Worm (Caenorhabditis elegans) whole organism, L1 larva: Measurements from ENCODE around the gene madf-11.

Source experiments
- C34B4.2 ChIP-seq: sonication (generic microtip); optimal IDR thresholded peaks from 2 replicates; lab custom pipeline; 2017; ENCODE audit warnings: mild to moderate bottlenecking, missing genetic modification characterization, missing compliant biosample characterization
- F16B12.6 ChIP-seq: fragments of 150-350 bp; optimal IDR thresholded peaks from 2 replicates; lab custom pipeline; 2014; ENCODE audit warnings: missing biosample characterization, missing genetic modification characterization
- alr-1 ChIP-seq: fragments of 200-800 bp; sonication (Bioruptor generic); optimal IDR thresholded peaks from 2 replicates; lab custom pipeline; 2018; ENCODE audit warnings: borderline replicate concordance, mild to moderate bottlenecking, missing genetic modification characterization, missing compliant biosample characterization
- aly-2 ChIP-seq: fragments of 150-350 bp; optimal IDR thresholded peaks from 2 replicates; lab custom pipeline; 2014; ENCODE audit warnings: missing biosample characterization, missing genetic modification characterization
- ama-1 ChIP-seq: fragments of 150-350 bp; optimal IDR thresholded peaks from 2 replicates; lab custom pipeline; 2014
- blmp-1 ChIP-seq: fragments of 150-350 bp; optimal IDR thresholded peaks from 2 replicates; lab custom pipeline; 2014; ENCODE audit warnings: missing biosample characterization, missing genetic modification characterization
- ces-1 ChIP-seq: fragments of 150-350 bp; optimal IDR thresholded peaks from 2 replicates; lab custom pipeline; 2014; ENCODE audit warnings: missing biosample characterization, missing genetic modification reagents, missing genetic modification characterization
- dpl-1 ChIP-seq, 3 experiments: fragments of 150-350 bp in 2 of 3; sonication (generic microtip) in 1 of 3; optimal IDR thresholded peaks; 2 replicates each; lab custom pipeline; 2014 to 2017; ENCODE audit warnings: missing biosample characterization in 3 of 3, missing genetic modification characterization in 3 of 3, missing genetic modification reagents in 3 of 3
- dsc-1 ChIP-seq: sonication (generic microtip); optimal IDR thresholded peaks from 2 replicates; lab custom pipeline; 2016; ENCODE audit warnings: mild to moderate bottlenecking, missing genetic modification characterization, missing compliant biosample characterization
- efl-1 ChIP-seq, 4 experiments: fragments of 150-350 bp; optimal IDR thresholded peaks in 3 of 4; peaks in 1 of 4; 1 replicate in 1 of 4; 2 replicates in 3 of 4; lab custom pipeline; 2014; ENCODE audit warnings: missing biosample characterization in 2 of 4, missing genetic modification characterization in 2 of 4, missing genetic modification reagents in 2 of 4
- ets-5 ChIP-seq: fragments of 200-800 bp; sonication (Bioruptor generic); IDR thresholded peaks from 2 replicates; pipeline ENCODE4 v1.3.6; 2022; ENCODE audit warnings: missing genetic modification characterization, missing compliant biosample characterization
- fkh-4 ChIP-seq: sonication (generic microtip); optimal IDR thresholded peaks from 2 replicates; lab custom pipeline; 2016; ENCODE audit warnings: missing compliant biosample characterization, missing genetic modification characterization, borderline replicate concordance
- fkh-8 ChIP-seq: sonication (generic microtip); optimal IDR thresholded peaks from 2 replicates; lab custom pipeline; 2016; ENCODE audit warnings: mild to moderate bottlenecking, missing genetic modification characterization, missing compliant biosample characterization
- grh-1 ChIP-seq: fragments of 200-800 bp; sonication (Bioruptor generic); IDR thresholded peaks from 2 replicates; pipeline ENCODE4 v1.3.6; 2022; ENCODE audit warnings: missing genetic modification reagents, missing genetic modification characterization, missing compliant biosample characterization
- hlh-17 ChIP-seq: fragments of 200-800 bp; sonication (Bioruptor generic); optimal IDR thresholded peaks from 2 replicates; lab custom pipeline; 2018; ENCODE audit warnings: missing genetic modification characterization, mild to moderate bottlenecking, missing compliant biosample characterization, moderate library complexity, borderline replicate concordance
- hpl-2 ChIP-seq: fragments of 150-350 bp; optimal IDR thresholded peaks from 2 replicates; lab custom pipeline; 2014; ENCODE audit warnings: missing biosample characterization, missing genetic modification reagents, missing genetic modification characterization
- irx-1 ChIP-seq: sonication (generic microtip); optimal IDR thresholded peaks from 2 replicates; lab custom pipeline; 2016; ENCODE audit warnings: missing genetic modification characterization, missing compliant biosample characterization
- isw-1 ChIP-seq: fragments of 200-800 bp; sonication (Bioruptor generic); IDR thresholded peaks from 2 replicates; pipeline ENCODE4 v1.3.6; 2022; ENCODE audit warnings: missing genetic modification characterization, missing compliant biosample characterization
- lin-13 ChIP-seq: fragments of 150-350 bp; optimal IDR thresholded peaks from 2 replicates; lab custom pipeline; 2014; ENCODE audit warnings: missing biosample characterization, missing genetic modification reagents, missing genetic modification characterization
- lin-14 ChIP-seq: fragments of 200-800 bp; sonication (Bioruptor generic); optimal IDR thresholded peaks from 2 replicates; lab custom pipeline; 2018; ENCODE audit warnings: mild to moderate bottlenecking, missing genetic modification characterization, moderate library complexity, missing compliant biosample characterization
- lin-39 ChIP-seq: fragments of 150-350 bp; optimal IDR thresholded peaks from 2 replicates; lab custom pipeline; 2014; ENCODE audit warnings: missing biosample characterization, missing genetic modification reagents, missing genetic modification characterization
- lir-3 ChIP-seq: sonication (generic microtip); optimal IDR thresholded peaks from 2 replicates; lab custom pipeline; 2016; ENCODE audit warnings: mild to moderate bottlenecking, missing genetic modification characterization, moderate library complexity, missing compliant biosample characterization; ENCODE audit not compliant: poor library complexity
- mdl-1 ChIP-seq, 2 experiments: fragments of 150-350 bp; optimal IDR thresholded peaks; 2 replicates each; lab custom pipeline; 2014 to 2017; ENCODE audit warnings: missing biosample characterization in 2 of 2, missing genetic modification characterization in 2 of 2, inconsistent platforms in 1 of 2
- mep-1 ChIP-seq: fragments of 150-350 bp; optimal IDR thresholded peaks from 2 replicates; lab custom pipeline; 2014; ENCODE audit warnings: missing biosample characterization, missing genetic modification characterization
- nhr-11 ChIP-seq: fragments of 150-350 bp; optimal IDR thresholded peaks from 2 replicates; lab custom pipeline; 2014; ENCODE audit warnings: missing biosample characterization, missing genetic modification characterization
- nhr-19 ChIP-seq: fragments of 200-800 bp; sonication (Bioruptor generic); conservative IDR thresholded peaks from 2 replicates; pipeline ENCODE4 v1.3.6; 2022; ENCODE audit warnings: missing genetic modification characterization, missing compliant biosample characterization
- nhr-28 ChIP-seq: fragments of 150-350 bp; optimal IDR thresholded peaks from 2 replicates; lab custom pipeline; 2014; ENCODE audit warnings: missing biosample characterization, missing genetic modification characterization
- nhr-47 ChIP-seq: sonication (generic microtip); optimal IDR thresholded peaks from 2 replicates; lab custom pipeline; 2016; ENCODE audit warnings: mild to moderate bottlenecking, missing genetic modification characterization, moderate library complexity, missing compliant biosample characterization
- nhr-77 ChIP-seq: fragments of 150-350 bp; optimal IDR thresholded peaks from 2 replicates; lab custom pipeline; 2014; ENCODE audit warnings: missing biosample characterization, missing genetic modification characterization
- nhr-85 ChIP-seq: sonication (generic microtip); peaks from one replicate; lab custom pipeline; 2016; ENCODE audit warnings: missing genetic modification characterization, inconsistent platforms, missing compliant biosample characterization
- nhr-90 ChIP-seq: sonication (generic microtip); optimal IDR thresholded peaks from 2 replicates; lab custom pipeline; 2016; ENCODE audit warnings: mild to moderate bottlenecking, missing genetic modification characterization, missing compliant biosample characterization; ENCODE audit not compliant: poor library complexity
- pag-3 ChIP-seq: sonication (generic microtip); optimal IDR thresholded peaks from 2 replicates; lab custom pipeline; 2017; ENCODE audit warnings: missing genetic modification characterization, mild to moderate bottlenecking, missing compliant biosample characterization, antibody characterized with exemption, borderline replicate concordance; ENCODE audit not compliant: insufficient read depth
- pax-3 ChIP-seq: fragments of 200-800 bp; sonication (Bioruptor generic); optimal IDR thresholded peaks from 2 replicates; lab custom pipeline; 2018; ENCODE audit warnings: mild to moderate bottlenecking, missing genetic modification characterization, moderate library complexity, missing compliant biosample characterization
- rnt-1 ChIP-seq: sonication (generic microtip); optimal IDR thresholded peaks from 2 replicates; lab custom pipeline; 2016; ENCODE audit warnings: mild to moderate bottlenecking, missing genetic modification characterization, moderate library complexity, missing compliant biosample characterization
- skn-1 ChIP-seq: fragments of 150-350 bp; optimal IDR thresholded peaks from 2 replicates; lab custom pipeline; 2014; ENCODE audit warnings: missing biosample characterization, missing genetic modification characterization
- sox-4 ChIP-seq: sonication (generic microtip); optimal IDR thresholded peaks from 2 replicates; lab custom pipeline; 2016; ENCODE audit warnings: missing genetic modification characterization, missing compliant biosample characterization
- swsn-7 ChIP-seq: sonication (generic microtip); optimal IDR thresholded peaks from 2 replicates; lab custom pipeline; 2016; ENCODE audit warnings: missing genetic modification characterization, missing compliant biosample characterization
- tbx-2 ChIP-seq: sonication (generic microtip); optimal IDR thresholded peaks from 2 replicates; lab custom pipeline; 2016; ENCODE audit warnings: missing genetic modification characterization, missing compliant biosample characterization
- unc-86 ChIP-seq: sonication (generic microtip); optimal IDR thresholded peaks from 2 replicates; lab custom pipeline; 2016; ENCODE audit warnings: missing genetic modification characterization, missing compliant biosample characterization
- vab-15 ChIP-seq: sonication (generic microtip); optimal IDR thresholded peaks from 2 replicates; lab custom pipeline; 2017; ENCODE audit warnings: missing genotype, mild to moderate bottlenecking, missing genetic modification characterization, missing compliant biosample characterization
- xbp-1 ChIP-seq: sonication (generic microtip); optimal IDR thresholded peaks from 2 replicates; lab custom pipeline; 2016; ENCODE audit warnings: missing genetic modification characterization, missing compliant biosample characterization

Gene madf-11

DNA sequence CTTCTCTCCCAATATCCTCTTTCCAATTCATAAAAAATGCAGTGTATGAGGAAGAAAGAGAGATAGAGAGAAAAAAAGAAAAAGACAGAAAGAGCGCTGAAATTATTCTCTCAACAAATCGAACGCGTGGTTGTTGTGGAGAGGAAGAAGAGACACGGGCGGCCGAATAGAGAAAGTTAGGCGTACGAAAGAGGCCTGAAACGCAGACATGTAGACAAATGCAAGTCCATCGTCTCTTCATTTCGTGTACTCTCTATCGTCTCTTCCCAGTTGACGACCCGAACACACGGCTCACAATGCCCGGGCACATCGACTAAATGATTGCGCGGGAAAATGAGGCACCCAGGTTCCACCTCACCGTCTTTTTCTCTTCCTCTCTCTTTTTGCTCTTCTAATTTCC, 17.9 kb upstream of the madf-11 start (continued):
- TF ChIP-seq alr-1 (tag; lab: Kevin White, UChicago) (no peak), dpl-1 (GFP tag; optimal IDR thresholded peaks at IDR 0.05; lab: Kevin White, UChicago) (peak; percentile 2 to 26 (median 12)), mep-1 (tag; lab: Kevin White, UChicago) (peak; percentile 24), skn-1 (peak; percentile 64)

DNA sequence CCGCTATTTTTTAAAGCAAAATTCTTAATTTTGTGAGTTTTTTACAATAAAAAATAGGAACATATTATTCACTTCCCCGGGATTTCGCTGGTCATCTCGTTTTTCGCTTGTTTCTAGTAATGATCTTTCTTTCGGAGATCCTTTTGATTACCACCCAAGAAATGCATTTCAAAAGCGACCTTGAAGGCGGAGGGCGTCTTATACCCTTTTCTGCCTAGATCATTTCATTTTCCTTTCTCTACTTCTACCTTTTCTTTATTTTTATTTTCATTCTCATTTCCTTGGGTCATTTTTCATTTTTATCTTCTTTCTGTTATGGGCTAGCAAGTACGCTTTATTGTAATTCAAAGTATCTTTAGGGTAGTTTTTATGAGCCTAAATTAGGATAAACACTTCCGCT, 16.9 kb upstream of the madf-11 start:
- TF ChIP-seq nhr-85 (tag; lab: Kevin White, UChicago) (peak; percentile 80), nhr-19 (GFP tag; lab: Robert Waterston, UW) (no peak), aly-2 (no peak), dsc-1 (tag; lab: Kevin White, UChicago) (no peak), unc-86 (tag; lab: Kevin White, UChicago) (no peak), blmp-1 (peak; percentile 95), lin-14 (GFP tag; lab: Kevin White, UChicago) (peak; percentile 15)

DNA sequence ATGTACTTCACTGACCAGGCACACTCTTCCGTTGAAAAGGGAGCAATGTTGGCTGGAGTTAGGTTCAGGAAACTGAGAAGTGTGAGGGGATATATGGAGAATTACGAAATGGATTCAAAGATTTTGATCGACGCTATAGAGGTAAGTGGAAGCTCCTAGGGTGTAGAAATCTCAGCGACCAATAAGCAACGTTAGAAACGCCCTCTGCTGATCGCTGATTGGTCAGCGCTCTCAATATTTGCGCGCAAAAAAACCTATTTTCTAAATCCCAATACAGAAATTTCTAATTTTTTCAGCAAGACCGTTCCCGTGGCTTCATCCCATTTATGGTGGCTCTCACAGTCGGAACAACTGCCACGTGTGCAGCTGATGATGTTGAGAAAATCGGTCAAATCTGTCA, 12.4 kb upstream of the madf-11 start:
- TF ChIP-seq vab-15 (tag; lab: Kevin White, UChicago): no peak
- TF ChIP-seq nhr-47: no peak
- no peak for TF ChIP-seq hlh-17 (GFP tag; lab: Kevin White, UChicago)
- no peak for TF ChIP-seq swsn-7 (tag; lab: Kevin White, UChicago)
- TF ChIP-seq ama-1 (lab: Kevin White, UChicago): no peak
- TF ChIP-seq C34B4.2 (tag; lab: Kevin White, UChicago): no peak
- TF ChIP-seq lin-13: no peak
- no peak for TF ChIP-seq ets-5 (GFP tag; lab: Robert Waterston, UW)
- no peak for TF ChIP-seq fkh-8
- no peak for TF ChIP-seq tbx-2 (tag; lab: Kevin White, UChicago)
- no peak for TF ChIP-seq nhr-90 (tag; lab: Kevin White, UChicago)
- TF ChIP-seq irx-1 (tag; lab: Kevin White, UChicago): no peak
- no peak for TF ChIP-seq lir-3 (tag; lab: Kevin White, UChicago)
- no peak for TF ChIP-seq hpl-2 (GFP tag; lab: Kevin White, UChicago)
- no peak for TF ChIP-seq F16B12.6 (tag; lab: Kevin White, UChicago)
- TF ChIP-seq alr-1 (tag; lab: Kevin White, UChicago): no peak
- no peak for TF ChIP-seq mdl-1 (tag; optimal IDR thresholded peaks at IDR 0.05; lab: Kevin White, UChicago)
- no peak for TF ChIP-seq grh-1 (GFP tag; lab: Robert Waterston, UW)
- TF ChIP-seq isw-1: no peak
- no peak for TF ChIP-seq ces-1

ce11 chrIII:5614648-5615047, 11.4 kb upstream of the madf-11 start, which contains the start of gene basl-1:
TSS of gene basl-1 (plus strand) at chrIII:5614948.
- TF ChIP-seq lin-13 (no peak), ets-5 (GFP tag; lab: Robert Waterston, UW) (no peak), rnt-1 (tag; lab: Kevin White, UChicago) (no peak), nhr-11 (tag; lab: Kevin White, UChicago) (no peak), irx-1 (tag; lab: Kevin White, UChicago) (no peak), fkh-4 (tag; lab: Kevin White, UChicago) (no peak), skn-1 (no peak), sox-4 (no peak), efl-1 (optimal IDR thresholded peaks at IDR 0.05; lab: Kevin White, UChicago) (no peak), efl-1 (GFP tag; optimal IDR thresholded peaks at IDR 0.05 in 1 of 2; lab: Kevin White, UChicago) (no peak), nhr-77 (no peak), pag-3 (tag; lab: Kevin White, UChicago) (no peak), ces-1 (no peak), ama-1 (lab: Kevin White, UChicago) (no peak), nhr-85 (tag; lab: Kevin White, UChicago) (no peak), nhr-28 (tag; lab: Kevin White, UChicago) (no peak), pax-3 (tag; lab: Kevin White, UChicago) (no peak), lin-39 (tag; lab: Kevin White, UChicago) (no peak), xbp-1 (no peak), tbx-2 (tag; lab: Kevin White, UChicago) (no peak), lin-14 (GFP tag; lab: Kevin White, UChicago) (no peak)
